Worm (Caenorhabditis elegans): ENCODE measurements around the gene col-37.

Gene col-37

DNA sequence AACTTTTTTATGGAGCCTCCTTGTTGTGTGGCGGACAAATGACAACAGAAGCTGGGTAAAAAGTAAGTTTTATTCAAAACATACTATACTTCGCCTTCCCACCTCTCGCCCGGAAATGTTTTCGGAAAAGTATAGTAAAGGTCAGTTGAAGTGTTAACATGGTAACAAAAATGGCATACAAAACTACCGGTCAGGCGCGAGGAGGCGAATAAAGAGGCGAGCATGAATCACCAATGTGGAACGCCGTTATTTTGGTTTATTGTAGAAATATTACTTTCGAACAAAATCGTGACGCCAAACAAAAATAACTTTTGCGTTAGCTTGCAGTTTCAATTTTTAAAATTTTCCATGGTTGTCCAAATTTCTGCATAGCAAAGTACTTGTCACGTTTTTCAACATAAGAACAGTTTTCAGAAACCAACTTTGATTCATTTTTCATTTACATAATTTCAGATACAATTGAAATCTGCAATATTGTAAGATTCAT is 49.9 kb downstream of the col-37 start, which contains the start of gene C13C4.8:
C13C4.8 (plus strand) TSS at position 437 of the 487 bp plus-strand sequence.
- TF ChIP-seq lin-54 (GFP tag; optimal IDR thresholded peaks at IDR 0.05) = no peak
- TF ChIP-seq F57C9.4 (tag; optimal IDR thresholded peaks at IDR 0.05) = no peak
- no peak for TF ChIP-seq efl-1 (GFP tag; optimal IDR thresholded peaks at IDR 0.05)
- no peak for TF ChIP-seq snpc-3.4 (tag; optimal IDR thresholded peaks at IDR 0.05)
- TF ChIP-seq lag-1 (GFP tag; IDR thresholded peaks at IDR 0.05) = no peak
- no peak for TF ChIP-seq nfyb-1 (GFP tag; IDR thresholded peaks at IDR 0.05)
- TF ChIP-seq D2030.7 (GFP tag; IDR thresholded peaks at IDR 0.05) = no peak
- no peak for TF ChIP-seq mes-4 (tag; optimal IDR thresholded peaks at IDR 0.05)
- TF ChIP-seq egl-18 (GFP tag; IDR thresholded peaks at IDR 0.05) = no peak
- no peak for TF ChIP-seq ets-4 (GFP tag; optimal IDR thresholded peaks at IDR 0.05)
- no peak for TF ChIP-seq tlf-1 (GFP tag; optimal IDR thresholded peaks at IDR 0.05)
- no peak for TF ChIP-seq ztf-18 (tag; optimal IDR thresholded peaks at IDR 0.05)
- TF ChIP-seq bed-1 (GFP tag; IDR thresholded peaks at IDR 0.05) = no peak
- TF ChIP-seq ztf-22 (GFP tag; optimal IDR thresholded peaks at IDR 0.05) = no peak
- no peak for TF ChIP-seq nhr-120 (GFP tag; IDR thresholded peaks at IDR 0.05)
- no peak for TF ChIP-seq bed-2 (GFP tag; IDR thresholded peaks at IDR 0.05)

Measured in whole organism, young adult.